Fruit fly (Drosophila melanogaster): Measurements from ENCODE around the gene CG14453.

CG14453 gene

DNA sequence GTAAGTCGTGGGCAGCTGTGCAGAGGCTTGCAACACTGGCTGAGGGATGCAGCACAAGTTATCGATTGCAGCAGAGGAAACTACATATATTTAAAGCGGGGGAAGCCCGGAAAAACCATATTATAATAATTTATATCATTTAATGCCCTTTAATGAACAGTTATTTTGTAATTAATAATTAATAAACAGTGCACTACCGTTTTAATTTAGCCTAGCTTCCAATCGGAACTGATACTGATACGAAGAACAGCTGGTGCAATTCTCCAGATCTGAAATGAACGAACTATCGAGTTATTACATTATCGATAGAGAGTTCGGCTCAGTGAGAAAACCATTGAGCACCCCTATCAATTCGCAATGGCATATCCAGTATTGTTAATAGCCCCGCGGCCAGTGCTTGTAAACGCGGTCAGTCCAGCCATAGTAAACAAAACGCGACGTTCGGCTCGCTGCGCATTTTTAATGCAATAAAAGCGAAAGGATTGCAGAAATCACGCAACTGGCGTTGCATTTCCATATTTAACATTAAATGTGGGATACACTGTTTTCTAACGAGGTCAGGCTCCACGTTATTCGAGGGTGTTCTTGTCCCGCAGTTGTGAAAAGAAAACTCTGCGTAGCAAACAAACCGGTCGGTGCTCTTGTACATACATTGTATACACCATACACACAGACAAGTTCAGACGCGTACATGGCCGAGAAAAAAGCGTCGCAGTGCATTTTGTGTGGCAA lies 47.7 kb downstream of the CG14453 start, which contains the start of gene CG7369 (continued):
- TF ChIP-seq CG1603 (tag; optimal IDR thresholded peaks at IDR 0.05), result peak; percentile 30
- peak; percentile 87 for TF ChIP-seq CG1602 (GFP tag; optimal IDR thresholded peaks at IDR 0.05)
- TF ChIP-seq tna (GFP tag; IDR thresholded peaks at IDR 0.05; ENCODE audit: partially characterized antibody), result no peak; the same call in 1 of the 2 replicates
- peak; percentile 49 for TF ChIP-seq H2.0 (GFP tag; IDR thresholded peaks at IDR 0.05)
- peak; percentile 72 for TF ChIP-seq hkb (optimal IDR thresholded peaks at IDR 0.05)
- peak; percentile 68 for TF ChIP-seq hkb (GFP tag; IDR thresholded peaks at IDR 0.05)
- TF ChIP-seq CG17612 (GFP tag; IDR thresholded peaks at IDR 0.05), result peak; percentile 63
- TF ChIP-seq BtbVII (GFP tag; optimal IDR thresholded peaks at IDR 0.05), result peak; percentile 81
- no peak for TF ChIP-seq Trl (optimal IDR thresholded peaks at IDR 0.05)
- TF ChIP-seq Trl (GFP tag; optimal IDR thresholded peaks at IDR 0.05), result peak; percentile 76
- peak; percentile 52 for TF ChIP-seq jing (GFP tag; optimal IDR thresholded peaks at IDR 0.05)
- TF ChIP-seq tin (GFP tag; optimal IDR thresholded peaks at IDR 0.05), result peak; percentile 89
- TF ChIP-seq CG15073 (GFP tag; optimal IDR thresholded peaks at IDR 0.05), result no peak
- TF ChIP-seq sim (GFP tag; IDR thresholded peaks at IDR 0.05), result no peak
- peak; percentile 75 for TF ChIP-seq CG10366 (GFP tag; IDR thresholded peaks at IDR 0.05)
- TF ChIP-seq nerfin-2 (GFP tag; IDR thresholded peaks at IDR 0.05; ENCODE audit: partially characterized antibody), result peak; percentile 59
- peak; percentile 53; the same call in 2 of the 3 replicates for TF ChIP-seq Opbp (GFP tag; IDR thresholded peaks at IDR 0.05; ENCODE audit: partially characterized antibody)
- TF ChIP-seq seq (GFP tag; IDR thresholded peaks at IDR 0.05), result peak; percentile 62
- TF ChIP-seq hth (optimal IDR thresholded peaks at IDR 0.05), result no peak
- peak; percentile 75 for TF ChIP-seq CG6272 (GFP tag; IDR thresholded peaks at IDR 0.05)
- peak; percentile 55 for TF ChIP-seq Jarid2 (GFP tag; optimal IDR thresholded peaks at IDR 0.05)
- TF ChIP-seq ranshi (GFP tag; IDR thresholded peaks at IDR 0.05), result peak; percentile 68; the same call in 1 of the 2 replicates
- no peak for TF ChIP-seq CG3726 (GFP tag; IDR thresholded peaks at IDR 0.05)
- peak; percentile 57 for TF ChIP-seq D19A (tag; optimal IDR thresholded peaks at IDR 0.05)
- peak; percentile 91 for TF ChIP-seq CG15514 (GFP tag; optimal IDR thresholded peaks at IDR 0.05)
- peak; percentile 70 for TF ChIP-seq CG6683 (GFP tag; optimal IDR thresholded peaks at IDR 0.05)
- peak; percentile 24; the same call in 1 of the 2 replicates for TF ChIP-seq danr (GFP tag; IDR thresholded peaks at IDR 0.05)
- TF ChIP-seq aop (GFP tag; IDR thresholded peaks at IDR 0.05), result no peak
- TF ChIP-seq Rfx (GFP tag; IDR thresholded peaks at IDR 0.05), result peak; percentile 89
- peak; percentile 92 for TF ChIP-seq Ets97D (GFP tag; optimal IDR thresholded peaks at IDR 0.05)
- TF ChIP-seq so (GFP tag; IDR thresholded peaks at IDR 0.05), result peak; percentile 54; the same call in 1 of the 3 replicates
- peak; percentile 85 for TF ChIP-seq Xbp1 (GFP tag; optimal IDR thresholded peaks at IDR 0.05)
- TF ChIP-seq HLHmδ (GFP tag; optimal IDR thresholded peaks at IDR 0.05), result peak; percentile 41
- TF ChIP-seq dati (GFP tag; IDR thresholded peaks at IDR 0.05), result no peak
- no peak for TF ChIP-seq Taf1 (GFP tag; IDR thresholded peaks at IDR 0.05)
- TF ChIP-seq CG31224 (GFP tag; IDR thresholded peaks at IDR 0.05), result peak; percentile 55
- TF ChIP-seq Awh (GFP tag; IDR thresholded peaks at IDR 0.05), result peak; percentile 45; the same call in 1 of the 2 replicates
- TF ChIP-seq CG9437 (GFP tag; optimal IDR thresholded peaks at IDR 0.05), result peak; percentile 82
- peak; percentile 27 for TF ChIP-seq MESR4 (GFP tag; optimal IDR thresholded peaks at IDR 0.05)
- peak; percentile 74 for TF ChIP-seq onecut (GFP tag; IDR thresholded peaks at IDR 0.05)
- peak; percentile 92 for TF ChIP-seq lbe (GFP tag; optimal IDR thresholded peaks at IDR 0.05)
- peak; percentile 82 for TF ChIP-seq CG7372 (GFP tag; IDR thresholded peaks at IDR 0.05)
- peak; percentile 92 for TF ChIP-seq CG2120 (GFP tag; optimal IDR thresholded peaks at IDR 0.05)
- TF ChIP-seq CG4404 (GFP tag; IDR thresholded peaks at IDR 0.05), result peak; percentile 86
- peak; percentile 71 for TF ChIP-seq CG15601 (tag; optimal IDR thresholded peaks at IDR 0.05)
- TF ChIP-seq lola (GFP tag; optimal IDR thresholded peaks at IDR 0.05), result peak in 1 of 3 experiments; percentile 71
- peak; percentile 83 for TF ChIP-seq unc-4 (GFP tag; IDR thresholded peaks at IDR 0.05; ENCODE audit: partially characterized antibody)
- TF ChIP-seq ap (GFP tag; IDR thresholded peaks at IDR 0.05), result peak; percentile 47
- peak; percentile 67 for TF ChIP-seq CG1792 (GFP tag; optimal IDR thresholded peaks at IDR 0.05)
- peak; percentile 83 for TF ChIP-seq ssp (GFP tag; IDR thresholded peaks at IDR 0.05)

Data from whole organism, embryonic.